Worm (Caenorhabditis elegans) whole organism, L4 larva: ENCODE results near the gene kin-26.

Experiments used
- D1046.2 ChIP-seq: fragments of 200-800 bp; sonication (Bioruptor generic); IDR thresholded peaks from 2 replicates; pipeline ENCODE4 v1.3.6; 2022; ENCODE audit warnings: missing genetic modification characterization, missing compliant biosample characterization
- F37D6.2 ChIP-seq: sonication (generic microtip); optimal IDR thresholded peaks from 2 replicates; lab custom pipeline; 2016; ENCODE audit warnings: mild to moderate bottlenecking, missing genetic modification characterization, missing compliant biosample characterization
- aly-2 ChIP-seq: sonication (generic microtip); optimal IDR thresholded peaks from 2 replicates; lab custom pipeline; 2018; ENCODE audit warnings: missing biosample characterization, missing genetic modification characterization
- ceh-32 ChIP-seq: sonication (generic microtip); optimal IDR thresholded peaks from 2 replicates; lab custom pipeline; 2016; ENCODE audit warnings: mild to moderate bottlenecking, missing genetic modification characterization, missing compliant biosample characterization; ENCODE audit not compliant: poor library complexity
- cey-2 ChIP-seq: sonication (generic microtip); optimal IDR thresholded peaks from 3 replicates; lab custom pipeline; 2017; ENCODE audit warnings: missing genetic modification characterization, mild to moderate bottlenecking, missing compliant biosample characterization, antibody characterized with exemption, borderline replicate concordance; ENCODE audit not compliant: insufficient read depth
- daf-19 ChIP-seq: fragments of 200-800 bp; sonication (Bioruptor generic); conservative IDR thresholded peaks from 2 replicates; pipeline ENCODE4 v1.3.6; 2022; ENCODE audit warnings: missing genetic modification characterization, missing compliant biosample characterization
- dmd-8 ChIP-seq: fragments of 200-800 bp; sonication (Bioruptor generic); IDR thresholded peaks from 2 replicates; pipeline ENCODE4 v1.3.6; 2022; ENCODE audit warnings: missing genetic modification characterization, missing compliant biosample characterization
- duxl-1 ChIP-seq: sonication (generic microtip); optimal IDR thresholded peaks from 2 replicates; lab custom pipeline; 2016; ENCODE audit warnings: mild to moderate bottlenecking, missing genetic modification characterization, moderate library complexity, missing compliant biosample characterization; ENCODE audit not compliant: poor library complexity
- egl-27 ChIP-seq: sonication (generic microtip); optimal IDR thresholded peaks from 3 replicates; lab custom pipeline; 2017; ENCODE audit warnings: missing biosample characterization, missing genetic modification reagents, missing genetic modification characterization
- egl-43 ChIP-seq: fragments of 200-800 bp; sonication (Bioruptor generic); IDR thresholded peaks from 2 replicates; pipeline ENCODE4 v1.3.6; 2022; ENCODE audit warnings: missing genetic modification reagents, missing genetic modification characterization, missing compliant biosample characterization
- gei-8 ChIP-seq: fragments of 200-800 bp; sonication (Bioruptor generic); optimal IDR thresholded peaks from 2 replicates; lab custom pipeline; 2018; ENCODE audit warnings: mild to moderate bottlenecking, missing genetic modification characterization, missing compliant biosample characterization
- jun-1 ChIP-seq: fragments of 150-350 bp; optimal IDR thresholded peaks from 2 replicates; lab custom pipeline; 2014; ENCODE audit warnings: missing biosample characterization, missing genetic modification reagents, missing genetic modification characterization
- lin-1 ChIP-seq: fragments of 200-800 bp; sonication (Bioruptor generic); IDR thresholded peaks from 2 replicates; pipeline ENCODE4 v1.3.6; 2022; ENCODE audit warnings: missing genetic modification reagents, missing genetic modification characterization, missing compliant biosample characterization
- lin-13 ChIP-seq: fragments of 150-350 bp; optimal IDR thresholded peaks from 2 replicates; lab custom pipeline; 2014; ENCODE audit warnings: missing biosample characterization, missing genetic modification reagents, missing genetic modification characterization
- lin-15B ChIP-seq: fragments of 150-350 bp; sonication (generic microtip); optimal IDR thresholded peaks from 3 replicates; lab custom pipeline; 2014; ENCODE audit warnings: missing biosample characterization, missing genetic modification characterization
- lin-38 ChIP-seq: fragments of 200-800 bp; sonication (Bioruptor generic); IDR thresholded peaks from 2 replicates; pipeline ENCODE4 v1.3.6; 2022; ENCODE audit warnings: missing genetic modification reagents, missing genetic modification characterization, missing compliant biosample characterization
- lsy-2 ChIP-seq, 2 experiments: fragments of 150-350 bp in 1 of 2; sonication (generic microtip) in 1 of 2; optimal IDR thresholded peaks; 2 replicates each; lab custom pipeline; 2014 to 2017; ENCODE audit warnings: missing biosample characterization in 2 of 2, missing genetic modification characterization in 2 of 2
- madf-5 ChIP-seq, 2 experiments: fragments of 200-800 bp; sonication (Bioruptor generic); IDR thresholded peaks; 2 replicates each; pipeline ENCODE4 v1.3.6; 2022; ENCODE audit warnings: missing compliant biosample characterization in 2 of 2, missing genetic modification characterization in 2 of 2
- mdl-1 ChIP-seq, 2 experiments: fragments of 150-350 bp in 1 of 2; sonication (generic microtip) in 1 of 2; optimal IDR thresholded peaks; 2 replicates each; lab custom pipeline; 2014 to 2017; ENCODE audit warnings: missing biosample characterization in 2 of 2, missing genetic modification characterization in 2 of 2
- mxl-2 ChIP-seq: fragments of 200-800 bp; sonication (Bioruptor generic); conservative IDR thresholded peaks from 2 replicates; pipeline ENCODE4 v1.3.6; 2022; ENCODE audit warnings: missing genetic modification reagents, missing genetic modification characterization, missing compliant biosample characterization
- mxl-3 ChIP-seq: fragments of 200-800 bp; sonication (Bioruptor generic); optimal IDR thresholded peaks from 2 replicates; lab custom pipeline; 2018; ENCODE audit warnings: mild to moderate bottlenecking, missing genetic modification characterization, missing compliant biosample characterization
- nhr-25 ChIP-seq: sonication (generic microtip); optimal IDR thresholded peaks from 2 replicates; lab custom pipeline; 2017; ENCODE audit warnings: missing genetic modification characterization, mild to moderate bottlenecking, missing compliant biosample characterization, antibody characterized with exemption, moderate library complexity, borderline replicate concordance; ENCODE audit not compliant: insufficient read depth
- php-3 ChIP-seq: fragments of 200-800 bp; sonication (Bioruptor generic); IDR thresholded peaks from 2 replicates; pipeline ENCODE4 v1.3.6; 2022; ENCODE audit warnings: missing genetic modification reagents, missing genetic modification characterization, missing compliant biosample characterization
- saeg-2 ChIP-seq: fragments of 200-800 bp; sonication (Bioruptor generic); IDR thresholded peaks from 2 replicates; pipeline ENCODE4 v1.3.6; 2022; ENCODE audit warnings: missing genetic modification reagents, missing genetic modification characterization, missing compliant biosample characterization
- sdz-12 ChIP-seq: fragments of 200-800 bp; sonication (Bioruptor generic); optimal IDR thresholded peaks from 2 replicates; lab custom pipeline; 2018; ENCODE audit warnings: mild to moderate bottlenecking, missing genetic modification characterization, missing compliant biosample characterization
- skn-1 ChIP-seq: fragments of 150-350 bp; optimal IDR thresholded peaks from 2 replicates; lab custom pipeline; 2014; ENCODE audit warnings: missing biosample characterization, missing genetic modification characterization
- tag-97 ChIP-seq: fragments of 200-800 bp; sonication (Bioruptor generic); IDR thresholded peaks from 2 replicates; pipeline ENCODE4 v1.3.6; 2022; ENCODE audit warnings: missing genetic modification characterization, missing compliant biosample characterization
- unc-130 ChIP-seq: sonication (generic microtip); optimal IDR thresholded peaks from 2 replicates; lab custom pipeline; 2016; ENCODE audit warnings: missing genetic modification reagents, missing genetic modification characterization, missing compliant biosample characterization
- zag-1 ChIP-seq: fragments of 150-350 bp; optimal IDR thresholded peaks from 2 replicates; lab custom pipeline; 2014; ENCODE audit warnings: missing biosample characterization, missing genetic modification characterization
- zfp-2 ChIP-seq: sonication (generic microtip); optimal IDR thresholded peaks from 2 replicates; lab custom pipeline; 2016; ENCODE audit warnings: mild to moderate bottlenecking, missing genetic modification characterization, missing compliant biosample characterization

kin-26 gene

DNA sequence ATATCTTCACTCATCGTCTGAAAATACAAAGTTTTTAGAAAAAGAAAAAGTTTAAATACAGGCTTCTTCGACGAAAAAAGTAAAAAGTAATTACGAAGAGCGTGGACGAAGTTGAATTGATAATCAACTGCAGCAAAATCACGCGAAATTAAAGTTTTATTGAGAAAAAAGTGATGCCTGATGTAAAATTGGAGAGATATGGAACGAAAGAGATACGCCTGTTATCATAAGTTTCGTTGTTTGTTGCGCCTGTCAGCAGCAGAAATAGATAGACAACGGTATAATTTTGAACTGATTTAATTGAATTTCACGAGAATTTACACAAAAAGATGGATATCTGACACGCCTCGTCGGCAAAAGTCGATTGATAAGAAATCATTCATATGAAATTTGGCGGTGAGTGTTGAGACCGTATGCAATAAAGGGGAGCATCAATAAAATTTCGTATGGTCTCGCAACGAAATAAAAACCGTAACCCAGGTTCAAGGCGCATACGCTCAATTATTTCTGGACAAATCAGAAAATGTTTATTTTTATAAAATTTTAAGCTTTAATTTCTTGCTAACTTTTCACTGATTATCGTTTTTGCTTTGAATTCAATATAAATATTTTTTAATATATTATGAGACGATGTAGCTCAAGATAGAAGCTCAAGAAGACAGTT lies 48.3 kb downstream of the kin-26 start, which contains the start of gene C06A6.4 (continued):
- TF ChIP-seq lin-13 (GFP tag; lab: Kevin White, UChicago), result no peak
- no peak for TF ChIP-seq dmd-8 (GFP tag; lab: Robert Waterston, UW)
- no peak for TF ChIP-seq aly-2 (tag; lab: Kevin White, UChicago)
- no peak for TF ChIP-seq mxl-2 (GFP tag; lab: Robert Waterston, UW)
- no peak for TF ChIP-seq sdz-12
- TF ChIP-seq zag-1 (tag; lab: Kevin White, UChicago), result no peak
- TF ChIP-seq gei-8 (GFP tag; lab: Kevin White, UChicago), result no peak
- TF ChIP-seq zfp-2 (tag; lab: Kevin White, UChicago), result no peak
- TF ChIP-seq saeg-2 (GFP tag; lab: Robert Waterston, UW), result no peak
- TF ChIP-seq mxl-3, result peak; percentile 25
- TF ChIP-seq duxl-1 (tag; lab: Kevin White, UChicago), result no peak
- no peak for TF ChIP-seq jun-1 (tag; lab: Kevin White, UChicago)
- TF ChIP-seq tag-97 (GFP tag; lab: Robert Waterston, UW), result no peak
- TF ChIP-seq daf-19, result no peak
- TF ChIP-seq cey-2 (tag; lab: Kevin White, UChicago), result no peak
- no peak for TF ChIP-seq nhr-25 (tag; lab: Kevin White, UChicago)
- no peak for TF ChIP-seq skn-1 (tag; lab: Kevin White, UChicago)
- no peak for TF ChIP-seq ceh-32
- TF ChIP-seq lsy-2 (tag; optimal IDR thresholded peaks at IDR 0.05; lab: Kevin White, UChicago), result peak in 1 of 2 experiments; percentile 27
- no peak for TF ChIP-seq madf-5 (GFP tag; IDR thresholded peaks at IDR 0.05; lab: Robert Waterston, UW)
- peak; percentile 12 for TF ChIP-seq unc-130 (GFP tag; lab: Kevin White, UChicago)
- TF ChIP-seq php-3 (GFP tag; lab: Robert Waterston, UW), result no peak
- no peak for TF ChIP-seq lin-15B (tag; lab: Kevin White, UChicago)
- TF ChIP-seq F37D6.2 (tag; lab: Kevin White, UChicago), result no peak
- TF ChIP-seq lin-1 (GFP tag; lab: Robert Waterston, UW), result no peak
- TF ChIP-seq mdl-1 (tag; optimal IDR thresholded peaks at IDR 0.05; lab: Kevin White, UChicago), result no peak
- no peak for TF ChIP-seq egl-43 (GFP tag; lab: Robert Waterston, UW)
- TF ChIP-seq D1046.2 (GFP tag; lab: Robert Waterston, UW), result no peak
- no peak for TF ChIP-seq egl-27
- TF ChIP-seq lin-38 (GFP tag; lab: Robert Waterston, UW), result peak; percentile 11; the same call in 1 of the 2 replicates
